Worm (Caenorhabditis elegans) whole organism, late embryonic: ENCODE measurements around the gene F53F4.7.
A peak's percentile ranks its signal among the peaks of the same experiment; 100 is the strongest.

Experiments used
- K02D7.2 ChIP-seq: sonication (generic microtip); optimal IDR thresholded peaks from 2 replicates; lab custom pipeline; 2017; ENCODE audit warnings: mild to moderate bottlenecking, missing genetic modification characterization, missing compliant biosample characterization
- T23F11.4 ChIP-seq: fragments of 200-800 bp; sonication (Bioruptor generic); optimal IDR thresholded peaks from 2 replicates; lab custom pipeline; 2018; ENCODE audit warnings: mild to moderate bottlenecking, missing genetic modification characterization, missing compliant biosample characterization
- Y22D7AL.16 ChIP-seq: sonication (generic microtip); optimal IDR thresholded peaks from 2 replicates; lab custom pipeline; 2016; ENCODE audit warnings: missing genetic modification characterization, missing compliant biosample characterization
- ama-1 ChIP-seq: fragments of 150-350 bp; optimal IDR thresholded peaks from 2 replicates; lab custom pipeline; 2014
- ceh-18 ChIP-seq: sonication (generic microtip); optimal IDR thresholded peaks from 2 replicates; lab custom pipeline; 2016; ENCODE audit warnings: missing genetic modification characterization, missing compliant biosample characterization
- ceh-2 ChIP-seq: sonication (generic microtip); optimal IDR thresholded peaks from 2 replicates; lab custom pipeline; 2016; ENCODE audit warnings: missing genotype, missing genetic modification characterization, missing compliant biosample characterization
- ceh-24 ChIP-seq: sonication (generic microtip); optimal IDR thresholded peaks from 2 replicates; lab custom pipeline; 2016; ENCODE audit warnings: mild to moderate bottlenecking, missing genetic modification characterization, missing compliant biosample characterization
- ceh-31 ChIP-seq: sonication (generic microtip); optimal IDR thresholded peaks from 2 replicates; lab custom pipeline; 2016; ENCODE audit warnings: missing genetic modification characterization, missing compliant biosample characterization
- ceh-34 ChIP-seq: sonication (generic microtip); optimal IDR thresholded peaks from 2 replicates; lab custom pipeline; 2016; ENCODE audit warnings: mild to moderate bottlenecking, missing genetic modification characterization, missing compliant biosample characterization
- ceh-45 ChIP-seq: fragments of 200-800 bp; sonication (Bioruptor generic); IDR thresholded peaks from 2 replicates; pipeline ENCODE4 v1.3.6; 2022; ENCODE audit warnings: missing genetic modification reagents, missing genetic modification characterization, missing compliant biosample characterization
- ceh-48 ChIP-seq: sonication (generic microtip); optimal IDR thresholded peaks from 2 replicates; lab custom pipeline; 2016; ENCODE audit warnings: missing genetic modification characterization, inconsistent platforms, missing compliant biosample characterization
- dmd-4 ChIP-seq: sonication (generic microtip); optimal IDR thresholded peaks from 2 replicates; lab custom pipeline; 2016; ENCODE audit warnings: borderline replicate concordance, missing genetic modification characterization, missing compliant biosample characterization
- elt-2 ChIP-seq: sonication (generic microtip); optimal IDR thresholded peaks from 2 replicates; lab custom pipeline; 2016; ENCODE audit warnings: missing genetic modification reagents, missing genetic modification characterization, missing compliant biosample characterization
- gmeb-2 ChIP-seq: sonication (generic microtip); optimal IDR thresholded peaks from 2 replicates; lab custom pipeline; 2016; ENCODE audit warnings: missing genetic modification characterization, inconsistent platforms, missing compliant biosample characterization
- hlh-13 ChIP-seq: fragments of 200-800 bp; sonication (Bioruptor generic); optimal IDR thresholded peaks from 2 replicates; lab custom pipeline; 2018; ENCODE audit warnings: mild to moderate bottlenecking, missing genetic modification characterization, missing compliant biosample characterization
- hlh-6 ChIP-seq: sonication (generic microtip); optimal IDR thresholded peaks from 2 replicates; lab custom pipeline; 2016; ENCODE audit warnings: missing genotype, missing genetic modification characterization, missing compliant biosample characterization
- npax-4 ChIP-seq: sonication (generic microtip); optimal IDR thresholded peaks from 2 replicates; lab custom pipeline; 2016; ENCODE audit warnings: missing genetic modification characterization, missing compliant biosample characterization
- pag-3 ChIP-seq: sonication (generic microtip); optimal IDR thresholded peaks from 2 replicates; lab custom pipeline; 2016; ENCODE audit warnings: missing compliant biosample characterization, missing genetic modification characterization, borderline replicate concordance
- pax-1 ChIP-seq: fragments of 150-350 bp; optimal IDR thresholded peaks from 2 replicates; lab custom pipeline; 2014; ENCODE audit warnings: missing biosample characterization, missing genetic modification characterization
- pha-2 ChIP-seq: sonication (generic microtip); optimal IDR thresholded peaks from 2 replicates; lab custom pipeline; 2017; ENCODE audit warnings: mild to moderate bottlenecking, missing genetic modification characterization, missing compliant biosample characterization
- pros-1 ChIP-seq: fragments of 150-350 bp; optimal IDR thresholded peaks from 2 replicates; lab custom pipeline; 2014; ENCODE audit warnings: missing biosample characterization, missing genetic modification reagents, missing genetic modification characterization
- sox-4 ChIP-seq: sonication (generic microtip); optimal IDR thresholded peaks from 2 replicates; lab custom pipeline; 2017; ENCODE audit warnings: mild to moderate bottlenecking, missing genetic modification characterization, inconsistent platforms, missing compliant biosample characterization
- tbx-7 ChIP-seq: sonication (generic microtip); optimal IDR thresholded peaks from 2 replicates; lab custom pipeline; 2016; ENCODE audit warnings: missing genotype, missing genetic modification characterization, missing compliant biosample characterization
- ttx-3 ChIP-seq: sonication (generic microtip); optimal IDR thresholded peaks from 2 replicates; lab custom pipeline; 2016; ENCODE audit warnings: missing genetic modification reagents, missing genetic modification characterization, missing compliant biosample characterization
- unc-3 ChIP-seq, 2 experiments: fragments of 200-800 bp in 1 of 2; sonication (Bioruptor generic) in 1 of 2; sonication (generic microtip) in 1 of 2; conservative IDR thresholded peaks in 1 of 2; optimal IDR thresholded peaks in 1 of 2; 2 replicates each; pipeline versions ENCODE4 v1.3.6 to Lab custom; 2016 to 2022; ENCODE audit warnings: missing compliant biosample characterization in 2 of 2, missing genetic modification characterization in 2 of 2, missing genetic modification reagents in 1 of 2
- unc-86 ChIP-seq: sonication (generic microtip); optimal IDR thresholded peaks from 2 replicates; lab custom pipeline; 2016; ENCODE audit warnings: missing genetic modification characterization, missing compliant biosample characterization

The F53F4.7 gene

DNA sequence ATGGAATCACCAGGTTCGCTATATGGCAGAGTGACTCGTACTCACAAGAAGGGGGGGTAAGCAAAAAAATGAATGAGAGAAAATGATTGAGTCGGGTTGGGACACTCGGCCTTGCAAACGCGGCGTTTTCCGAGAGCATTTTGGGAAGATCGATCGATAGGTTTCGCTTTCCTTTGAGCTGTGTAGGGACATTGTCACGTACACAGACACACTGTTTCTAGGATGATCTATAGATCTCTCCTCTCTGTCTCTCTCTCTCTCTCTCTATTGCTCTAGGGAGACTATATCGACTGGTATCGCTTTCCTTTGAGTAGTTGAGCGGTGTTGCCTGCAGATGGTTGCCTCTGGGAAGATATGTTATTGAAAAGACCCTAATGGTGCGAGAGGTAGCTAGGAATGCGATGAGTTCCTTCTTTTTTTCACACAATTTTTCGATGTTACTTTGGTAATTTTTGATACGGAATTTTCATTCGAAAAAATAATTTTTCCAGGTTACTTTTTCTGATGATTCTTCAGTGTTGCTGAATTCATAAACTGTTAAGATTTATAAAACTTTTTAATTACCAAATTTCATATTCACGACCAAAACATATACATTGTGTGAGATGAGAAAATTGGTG, 36.1 kb upstream of the F53F4.7 start, which contains the start of gene H37A05.4:
Gene H37A05.4 (minus strand): TSS at position 51 of the 620 bp plus-strand sequence.
- TF ChIP-seq ceh-48 (tag; lab: Kevin White, UChicago) = no peak
- no peak for TF ChIP-seq tbx-7 (tag; lab: Kevin White, UChicago)
- no peak for TF ChIP-seq ceh-18
- TF ChIP-seq unc-86 = no peak
- TF ChIP-seq ama-1 = no peak
- TF ChIP-seq hlh-6 (tag; lab: Kevin White, UChicago) = no peak
- TF ChIP-seq ceh-31 (tag; lab: Kevin White, UChicago) = no peak

DNA sequence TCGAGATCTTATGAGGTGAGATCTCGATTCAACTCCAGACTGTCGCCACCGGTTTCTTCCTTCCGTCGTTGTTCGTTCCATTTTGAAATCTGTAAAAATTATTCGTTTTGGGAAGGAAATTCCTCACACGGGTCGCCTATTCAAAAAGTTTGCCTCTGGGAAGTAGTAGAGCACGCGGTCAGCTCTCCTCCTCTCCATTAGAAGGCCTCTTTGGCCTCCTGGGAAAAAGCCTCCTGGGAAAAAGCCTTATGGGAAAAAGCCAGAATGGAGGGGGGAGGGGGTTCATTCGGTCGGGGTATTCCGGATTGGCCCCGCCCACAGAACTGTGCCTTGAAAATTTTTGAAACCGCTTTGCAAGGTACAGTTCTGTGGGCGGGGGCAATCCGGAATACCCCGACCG, 33.8 kb upstream of the F53F4.7 start:
- TF ChIP-seq dmd-4 (tag; lab: Kevin White, UChicago) = no peak
- no peak for TF ChIP-seq ceh-2 (tag; lab: Kevin White, UChicago)
- TF ChIP-seq unc-3 (GFP tag; conservative IDR thresholded peaks at IDR 0.05; lab: Robert Waterston, UW) = 0 out of 2 replicates have a peak, but pooled peaks have one; percentile 11
- TF ChIP-seq unc-3 (tag; optimal IDR thresholded peaks at IDR 0.05; lab: Kevin White, UChicago) = no peak
- TF ChIP-seq pros-1 = no peak

DNA sequence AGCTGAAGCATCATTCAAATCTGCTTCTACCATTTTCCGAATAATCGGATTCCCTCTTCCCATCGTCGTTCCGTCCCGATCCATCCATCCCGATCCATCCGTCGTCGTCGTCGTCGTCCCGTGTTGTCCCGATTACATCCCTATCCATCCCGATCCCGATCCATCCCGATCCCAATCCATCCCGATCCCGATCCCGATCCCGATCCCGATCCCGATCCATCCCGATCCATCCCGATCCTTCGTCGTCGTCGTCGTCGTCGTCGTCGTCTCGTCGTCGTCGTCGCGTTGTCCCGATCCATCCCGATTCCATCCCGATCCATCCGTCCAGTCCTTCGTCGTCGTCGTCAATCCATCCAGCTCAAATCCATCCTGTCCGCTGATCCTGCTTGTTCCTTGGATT, 33.4 kb upstream of the F53F4.7 start:
- TF ChIP-seq T23F11.4 = no peak

DNA sequence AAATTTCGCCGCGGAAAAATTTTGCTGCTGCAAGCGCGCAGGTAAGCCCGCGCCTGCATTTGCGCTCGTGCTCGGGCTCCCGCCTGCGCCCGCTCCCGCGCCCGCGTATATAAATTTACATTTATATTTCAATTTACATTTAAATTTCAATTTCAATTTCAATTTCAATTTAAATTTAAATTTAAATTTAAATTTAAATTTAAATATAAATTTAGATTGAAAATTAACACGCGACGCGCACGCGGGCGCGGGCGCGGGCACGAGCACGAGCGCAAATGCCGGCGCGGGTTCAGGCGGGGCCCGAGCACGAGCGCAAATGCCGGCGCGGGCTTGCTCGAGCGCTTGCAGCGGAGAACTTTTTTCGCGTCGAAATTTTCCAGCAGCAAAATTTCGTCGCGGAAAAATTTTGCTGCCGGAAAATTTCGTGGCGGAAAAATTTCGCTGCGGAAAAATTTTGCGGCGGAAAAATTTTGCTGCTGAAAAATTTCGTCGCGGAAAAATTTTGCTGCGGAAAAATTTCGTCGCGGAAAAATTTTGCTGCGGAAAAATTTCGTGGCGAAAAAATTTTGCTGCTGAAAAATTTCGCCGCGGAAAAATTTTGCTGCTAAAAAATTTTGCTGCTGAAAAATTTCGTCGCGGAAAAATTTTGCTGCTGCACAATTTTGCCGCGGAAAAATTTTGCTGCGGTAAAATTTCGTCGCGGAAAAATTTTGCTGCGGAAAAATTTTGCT, 32.2 kb upstream of the F53F4.7 start:
- TF ChIP-seq ceh-48 (tag; lab: Kevin White, UChicago) = peak; percentile 1
- no peak for TF ChIP-seq ceh-34 (tag; lab: Kevin White, UChicago)
- TF ChIP-seq pha-2 (tag; lab: Kevin White, UChicago) = peak; percentile 31
- peak; percentile 68 for TF ChIP-seq K02D7.2 (tag; lab: Kevin White, UChicago)
- no peak for TF ChIP-seq pax-1 (tag; lab: Kevin White, UChicago)
- 0 out of 2 replicates have a peak, but pooled peaks have one; percentile 30 for TF ChIP-seq ceh-45 (GFP tag; lab: Robert Waterston, UW)
- TF ChIP-seq sox-4 (tag; lab: Kevin White, UChicago) = peak; percentile 40
- peak; percentile 60 for TF ChIP-seq gmeb-2 (tag; lab: Kevin White, UChicago)
- TF ChIP-seq Y22D7AL.16 (tag; lab: Kevin White, UChicago) = no peak

DNA sequence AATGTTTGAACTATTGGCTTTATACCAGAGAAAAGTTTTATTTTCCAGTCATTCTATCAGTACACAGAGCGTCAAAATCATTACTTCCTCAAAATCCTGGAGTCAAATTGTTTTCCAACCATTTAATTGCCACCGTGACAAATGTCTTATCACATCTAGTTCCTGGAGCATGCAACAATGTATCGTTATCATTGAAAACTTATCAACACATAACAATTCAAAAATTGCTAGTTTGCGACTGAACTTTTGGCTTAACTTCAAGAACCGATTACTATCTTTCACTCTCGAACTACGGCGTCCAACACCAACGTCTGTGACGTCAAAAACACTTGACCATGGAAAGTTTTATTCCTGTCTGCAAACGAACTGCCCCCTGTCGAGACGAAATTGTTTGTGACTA, 24.3 kb upstream of the F53F4.7 start:
- TF ChIP-seq pag-3 (tag; lab: Kevin White, UChicago) = no peak
- TF ChIP-seq elt-2 (tag; lab: Kevin White, UChicago) = peak; percentile 75
- TF ChIP-seq ceh-31 (tag; lab: Kevin White, UChicago) = no peak

DNA sequence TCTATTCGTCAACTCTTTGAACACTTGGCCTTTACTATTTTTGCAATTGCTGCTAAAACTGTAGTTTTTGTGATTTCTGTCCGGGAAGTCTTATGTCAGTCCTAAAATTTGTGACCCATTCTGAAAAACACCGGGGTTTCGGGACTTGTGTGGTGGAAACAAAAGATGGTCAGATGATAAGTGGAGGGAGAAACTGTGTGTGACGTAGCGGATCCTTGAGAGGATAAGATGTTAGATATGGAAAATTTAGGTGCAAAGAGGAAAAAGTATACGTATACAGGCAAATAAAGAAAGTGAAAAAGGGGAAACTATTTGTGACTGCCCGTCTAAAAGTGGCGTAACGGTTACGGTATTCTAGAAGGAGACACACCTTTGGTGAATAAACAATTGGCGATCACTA, 22.6 kb upstream of the F53F4.7 start:
- TF ChIP-seq ceh-24 (tag; lab: Kevin White, UChicago) = no peak
- no peak for TF ChIP-seq ceh-45 (GFP tag; lab: Robert Waterston, UW)
- TF ChIP-seq, all 69 proteins: peak for 0

DNA sequence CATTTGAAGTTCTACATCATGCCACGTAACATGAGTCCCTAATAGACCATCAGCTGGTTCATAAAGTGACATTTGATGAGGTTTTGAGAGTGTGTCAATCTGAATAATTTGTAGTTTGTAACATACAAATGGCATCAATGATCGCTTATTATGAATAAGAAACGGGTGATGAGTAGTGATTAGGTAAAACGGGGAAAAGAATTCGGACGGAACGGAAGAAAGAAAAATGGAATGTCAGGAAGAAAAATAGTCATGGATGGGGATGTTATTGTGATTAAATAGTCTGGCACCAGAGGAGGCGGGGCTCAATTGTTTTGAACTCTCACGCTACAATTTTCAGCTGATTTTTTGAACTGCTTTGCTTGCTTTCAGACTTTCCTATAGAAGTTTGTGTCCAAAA, 20.4 kb upstream of the F53F4.7 start, which contains the start of gene H37A05.2:
Gene H37A05.2 (minus strand): TSS at position 101 of the 400 bp plus-strand sequence.
- TF ChIP-seq npax-4 (tag; lab: Kevin White, UChicago) (no peak), ceh-48 (tag; lab: Kevin White, UChicago) (no peak), ttx-3 (no peak), ama-1 (no peak), hlh-13 (GFP tag; lab: Kevin White, UChicago) (no peak)
- TF ChIP-seq, all 69 proteins: peak for 0
